Worm (Caenorhabditis elegans) whole organism, L4 larva: ENCODE measurements around the gene cyp-33C8.
A peak's percentile ranks its signal among the peaks of the same experiment; 100 is the strongest.

Experiments
- F49E8.2 ChIP-seq: sonication (generic microtip); optimal IDR thresholded peaks from 2 replicates; lab custom pipeline; 2016; ENCODE audit warnings: missing compliant biosample characterization, mild to moderate bottlenecking, missing genetic modification characterization, borderline replicate concordance
- T26A8.4 ChIP-seq: fragments of 200-800 bp; sonication (Bioruptor generic); IDR thresholded peaks from 2 replicates; pipeline ENCODE4 v1.3.6; 2022; ENCODE audit warnings: missing genetic modification characterization, missing compliant biosample characterization
- Y105C5A.15 ChIP-seq: fragments of 200-800 bp; sonication (Bioruptor generic); IDR thresholded peaks from 2 replicates; pipeline ENCODE4 v1.3.6; 2022; ENCODE audit warnings: missing genetic modification characterization, missing compliant biosample characterization
- Y48G9A.11 ChIP-seq: fragments of 200-800 bp; sonication (Bioruptor generic); IDR thresholded peaks from 2 replicates; pipeline ENCODE4 v1.3.6; 2022; ENCODE audit warnings: missing genetic modification reagents, missing genetic modification characterization, missing compliant biosample characterization
- Y75B8A.6 ChIP-seq: fragments of 200-800 bp; sonication (Bioruptor generic); IDR thresholded peaks from 2 replicates; pipeline ENCODE4 v1.3.6; 2022; ENCODE audit warnings: missing genetic modification reagents, missing genetic modification characterization, missing compliant biosample characterization
- ama-1 ChIP-seq: fragments of 150-350 bp; optimal IDR thresholded peaks from 2 replicates; lab custom pipeline; 2014; ENCODE audit warnings: inconsistent platforms, mixed read lengths
- arid-1 ChIP-seq: fragments of 200-800 bp; sonication (Bioruptor generic); conservative IDR thresholded peaks from 2 replicates; pipeline ENCODE4 v1.3.6; 2022; ENCODE audit warnings: missing genetic modification reagents, missing genetic modification characterization, missing compliant biosample characterization
- attf-4 ChIP-seq: sonication (generic microtip); optimal IDR thresholded peaks from 3 replicates; lab custom pipeline; 2017; ENCODE audit warnings: missing biosample characterization, missing genetic modification characterization
- ceh-28 ChIP-seq: fragments of 150-350 bp; optimal IDR thresholded peaks from 2 replicates; lab custom pipeline; 2014; ENCODE audit warnings: missing biosample characterization, missing genetic modification reagents, missing genetic modification characterization
- ceh-32 ChIP-seq: sonication (generic microtip); optimal IDR thresholded peaks from 2 replicates; lab custom pipeline; 2016; ENCODE audit warnings: mild to moderate bottlenecking, missing genetic modification characterization, missing compliant biosample characterization; ENCODE audit not compliant: poor library complexity
- ceh-44 ChIP-seq: fragments of 200-800 bp; sonication (Bioruptor generic); IDR thresholded peaks from 2 replicates; pipeline ENCODE4 v1.3.6; 2022; ENCODE audit warnings: missing genetic modification reagents, missing genetic modification characterization, missing compliant biosample characterization
- ceh-62 ChIP-seq: sonication (generic microtip); optimal IDR thresholded peaks from 2 replicates; lab custom pipeline; 2017; ENCODE audit warnings: missing biosample characterization, missing genetic modification characterization
- cey-2 ChIP-seq: sonication (generic microtip); optimal IDR thresholded peaks from 3 replicates; lab custom pipeline; 2017; ENCODE audit warnings: missing genetic modification characterization, mild to moderate bottlenecking, missing compliant biosample characterization, antibody characterized with exemption, borderline replicate concordance; ENCODE audit not compliant: insufficient read depth
- daf-12 ChIP-seq: fragments of 150-350 bp; optimal IDR thresholded peaks from 2 replicates; lab custom pipeline; 2014; ENCODE audit warnings: missing biosample characterization, missing genetic modification reagents, missing genetic modification characterization
- daf-16 ChIP-seq, 3 experiments: sonication (generic microtip); optimal IDR thresholded peaks; 2 replicates each; lab custom pipeline; 2016 to 2017; ENCODE audit warnings: missing genetic modification characterization in 3 of 3, missing genetic modification reagents in 3 of 3, mild to moderate bottlenecking in 2 of 3, missing compliant biosample characterization in 2 of 3, missing biosample characterization in 1 of 3, moderate library complexity in 1 of 3
- dmd-6 ChIP-seq: fragments of 200-800 bp; sonication (Bioruptor generic); IDR thresholded peaks from 2 replicates; pipeline ENCODE4 v1.3.6; 2022; ENCODE audit warnings: missing genetic modification reagents, missing genetic modification characterization, missing compliant biosample characterization
- dmd-8 ChIP-seq: fragments of 200-800 bp; sonication (Bioruptor generic); IDR thresholded peaks from 2 replicates; pipeline ENCODE4 v1.3.6; 2022; ENCODE audit warnings: missing genetic modification characterization, missing compliant biosample characterization
- duxl-1 ChIP-seq: sonication (generic microtip); optimal IDR thresholded peaks from 2 replicates; lab custom pipeline; 2016; ENCODE audit warnings: mild to moderate bottlenecking, missing genetic modification characterization, moderate library complexity, missing compliant biosample characterization; ENCODE audit not compliant: poor library complexity
- dve-1 ChIP-seq: sonication (generic microtip); optimal IDR thresholded peaks from 2 replicates; lab custom pipeline; 2017; ENCODE audit warnings: antibody characterized with exemption, mild to moderate bottlenecking, missing genetic modification characterization, missing compliant biosample characterization; ENCODE audit not compliant: insufficient read depth
- egl-27 ChIP-seq: sonication (generic microtip); optimal IDR thresholded peaks from 3 replicates; lab custom pipeline; 2017; ENCODE audit warnings: missing biosample characterization, missing genetic modification reagents, missing genetic modification characterization
- fkh-10 ChIP-seq: fragments of 150-350 bp; optimal IDR thresholded peaks from 2 replicates; lab custom pipeline; 2014; ENCODE audit warnings: missing biosample characterization, missing genetic modification reagents, missing genetic modification characterization
- fos-1 ChIP-seq: fragments of 150-350 bp; optimal IDR thresholded peaks from 2 replicates; lab custom pipeline; 2014; ENCODE audit warnings: missing biosample characterization, missing genetic modification characterization
- gei-8 ChIP-seq: fragments of 200-800 bp; sonication (Bioruptor generic); optimal IDR thresholded peaks from 2 replicates; lab custom pipeline; 2018; ENCODE audit warnings: mild to moderate bottlenecking, missing genetic modification characterization, missing compliant biosample characterization
- hif-1 ChIP-seq, 2 experiments: sonication (generic microtip); optimal IDR thresholded peaks; 2 replicates each; lab custom pipeline; 2016 to 2017; ENCODE audit warnings: missing compliant biosample characterization in 2 of 2, missing genetic modification characterization in 2 of 2, missing genetic modification reagents in 2 of 2, missing genotype in 2 of 2, mild to moderate bottlenecking in 1 of 2
- hlh-11 ChIP-seq: fragments of 200-800 bp; sonication (Bioruptor generic); optimal IDR thresholded peaks from 2 replicates; lab custom pipeline; 2018; ENCODE audit warnings: mild to moderate bottlenecking, missing genetic modification characterization, missing compliant biosample characterization
- hlh-30 ChIP-seq: sonication (generic microtip); optimal IDR thresholded peaks from 2 replicates; lab custom pipeline; 2017; ENCODE audit warnings: antibody characterized with exemption, mild to moderate bottlenecking, missing genetic modification characterization, missing compliant biosample characterization; ENCODE audit not compliant: insufficient read depth
- hmg-1.1 ChIP-seq: fragments of 200-800 bp; sonication (Bioruptor generic); IDR thresholded peaks from 2 replicates; pipeline ENCODE4 v1.3.6; 2022; ENCODE audit warnings: missing genetic modification reagents, missing genetic modification characterization, missing compliant biosample characterization
- jun-1 ChIP-seq: fragments of 150-350 bp; optimal IDR thresholded peaks from 2 replicates; lab custom pipeline; 2014; ENCODE audit warnings: missing biosample characterization, missing genetic modification reagents, missing genetic modification characterization
- lin-13 ChIP-seq: fragments of 150-350 bp; optimal IDR thresholded peaks from 2 replicates; lab custom pipeline; 2014; ENCODE audit warnings: missing biosample characterization, missing genetic modification reagents, missing genetic modification characterization
- lin-29 ChIP-seq: fragments of 200-800 bp; sonication (Bioruptor generic); IDR thresholded peaks from 2 replicates; pipeline ENCODE4 v1.3.6; 2022; ENCODE audit warnings: missing genetic modification reagents, missing genetic modification characterization, missing compliant biosample characterization
- lin-38 ChIP-seq: fragments of 200-800 bp; sonication (Bioruptor generic); IDR thresholded peaks from 2 replicates; pipeline ENCODE4 v1.3.6; 2022; ENCODE audit warnings: missing genetic modification reagents, missing genetic modification characterization, missing compliant biosample characterization
- lin-39 ChIP-seq: fragments of 150-350 bp; optimal IDR thresholded peaks from 2 replicates; lab custom pipeline; 2014; ENCODE audit warnings: missing biosample characterization, missing genetic modification reagents, missing genetic modification characterization
- mes-2 ChIP-seq: sonication (generic microtip); optimal IDR thresholded peaks from 2 replicates; lab custom pipeline; 2016; ENCODE audit warnings: missing genotype, mild to moderate bottlenecking, missing genetic modification characterization, missing compliant biosample characterization; ENCODE audit not compliant: poor library complexity, severe bottlenecking
- mxl-2 ChIP-seq: fragments of 200-800 bp; sonication (Bioruptor generic); conservative IDR thresholded peaks from 2 replicates; pipeline ENCODE4 v1.3.6; 2022; ENCODE audit warnings: missing genetic modification reagents, missing genetic modification characterization, missing compliant biosample characterization
- mxl-3 ChIP-seq: fragments of 200-800 bp; sonication (Bioruptor generic); optimal IDR thresholded peaks from 2 replicates; lab custom pipeline; 2018; ENCODE audit warnings: mild to moderate bottlenecking, missing genetic modification characterization, missing compliant biosample characterization
- nhr-11 ChIP-seq: fragments of 150-350 bp; optimal IDR thresholded peaks from 2 replicates; lab custom pipeline; 2014; ENCODE audit warnings: missing biosample characterization, missing genetic modification characterization
- nhr-111 ChIP-seq: fragments of 200-800 bp; sonication (Bioruptor generic); optimal IDR thresholded peaks from 2 replicates; lab custom pipeline; 2018; ENCODE audit warnings: mild to moderate bottlenecking, missing genetic modification characterization, missing compliant biosample characterization
- nhr-25 ChIP-seq: sonication (generic microtip); optimal IDR thresholded peaks from 2 replicates; lab custom pipeline; 2017; ENCODE audit warnings: missing genetic modification characterization, mild to moderate bottlenecking, missing compliant biosample characterization, antibody characterized with exemption, moderate library complexity, borderline replicate concordance; ENCODE audit not compliant: insufficient read depth
- nhr-28 ChIP-seq: fragments of 150-350 bp; optimal IDR thresholded peaks from 2 replicates; lab custom pipeline; 2014; ENCODE audit warnings: missing biosample characterization, missing genetic modification characterization
- nhr-76 ChIP-seq: fragments of 150-350 bp; optimal IDR thresholded peaks from 2 replicates; lab custom pipeline; 2014; ENCODE audit warnings: missing biosample characterization, missing genetic modification characterization
- rbr-2 ChIP-seq: sonication (generic microtip); optimal IDR thresholded peaks from 2 replicates; lab custom pipeline; 2016; ENCODE audit warnings: missing genotype, missing genetic modification characterization, missing compliant biosample characterization
- saeg-2 ChIP-seq: fragments of 200-800 bp; sonication (Bioruptor generic); IDR thresholded peaks from 2 replicates; pipeline ENCODE4 v1.3.6; 2022; ENCODE audit warnings: missing genetic modification reagents, missing genetic modification characterization, missing compliant biosample characterization
- sdz-12 ChIP-seq: fragments of 200-800 bp; sonication (Bioruptor generic); optimal IDR thresholded peaks from 2 replicates; lab custom pipeline; 2018; ENCODE audit warnings: mild to moderate bottlenecking, missing genetic modification characterization, missing compliant biosample characterization
- skn-1 ChIP-seq: fragments of 150-350 bp; optimal IDR thresholded peaks from 2 replicates; lab custom pipeline; 2014; ENCODE audit warnings: missing biosample characterization, missing genetic modification characterization
- snpc-4 ChIP-seq: fragments of 150-350 bp; optimal IDR thresholded peaks from 2 replicates; lab custom pipeline; 2014; ENCODE audit warnings: missing biosample characterization, missing genetic modification characterization
- spr-1 ChIP-seq: sonication (generic microtip); optimal IDR thresholded peaks from 2 replicates; lab custom pipeline; 2016; ENCODE audit warnings: mild to moderate bottlenecking, missing genetic modification characterization, missing compliant biosample characterization
- tag-97 ChIP-seq: fragments of 200-800 bp; sonication (Bioruptor generic); IDR thresholded peaks from 2 replicates; pipeline ENCODE4 v1.3.6; 2022; ENCODE audit warnings: missing genetic modification characterization, missing compliant biosample characterization
- unc-130 ChIP-seq: sonication (generic microtip); optimal IDR thresholded peaks from 2 replicates; lab custom pipeline; 2016; ENCODE audit warnings: missing genetic modification reagents, missing genetic modification characterization, missing compliant biosample characterization
- unc-39 ChIP-seq: sonication (generic microtip); optimal IDR thresholded peaks from 2 replicates; lab custom pipeline; 2017; ENCODE audit warnings: missing biosample characterization, missing genetic modification characterization
- zag-1 ChIP-seq: fragments of 150-350 bp; optimal IDR thresholded peaks from 2 replicates; lab custom pipeline; 2014; ENCODE audit warnings: missing biosample characterization, missing genetic modification characterization
- ztf-7 ChIP-seq: fragments of 150-350 bp; optimal IDR thresholded peaks from 2 replicates; lab custom pipeline; 2014; ENCODE audit warnings: missing biosample characterization, missing genetic modification characterization

cyp-33C8 gene

DNA sequence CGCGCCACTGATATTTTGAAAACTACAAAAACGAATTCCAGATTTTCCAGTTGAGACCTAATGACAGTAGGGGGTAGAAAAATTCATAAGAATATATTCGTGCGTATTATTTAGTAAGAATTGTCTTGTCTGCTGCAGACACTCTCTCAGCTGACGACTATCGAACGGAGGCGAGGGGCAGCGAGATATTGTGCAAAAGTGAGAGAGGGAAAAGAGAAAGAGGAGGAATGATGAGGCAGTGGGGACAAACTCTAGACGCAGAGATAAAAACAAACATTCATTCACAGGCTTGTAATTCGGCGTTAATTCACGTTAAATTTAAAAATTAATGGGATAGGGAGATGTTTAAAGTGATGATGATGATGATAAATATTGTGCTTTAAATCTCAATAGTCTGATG lies 46.5 kb downstream of the cyp-33C8 start, which contains the start of gene gid-7 (continued):
- TF ChIP-seq nhr-11 (tag; lab: Kevin White, UChicago) (no peak), sdz-12 (GFP tag; lab: Kevin White, UChicago) (no peak), arid-1 (no peak; the same call in 1 of the 2 replicates), ama-1 (lab: Kevin White, UChicago) (no peak), unc-39 (no peak), lin-13 (GFP tag; lab: Kevin White, UChicago) (peak; percentile 32), dmd-6 (no peak), snpc-4 (tag; lab: Kevin White, UChicago) (no peak), jun-1 (tag; lab: Kevin White, UChicago) (no peak), ztf-7 (tag; lab: Kevin White, UChicago) (no peak), daf-16 (GFP tag; optimal IDR thresholded peaks at IDR 0.05; lab: Kevin White, UChicago) (no peak), daf-16 (tag; optimal IDR thresholded peaks at IDR 0.05; lab: Kevin White, UChicago) (peak; percentile 24), mes-2 (tag; lab: Kevin White, UChicago) (peak; percentile 65), hlh-30 (tag; lab: Kevin White, UChicago) (peak; percentile 70), ceh-44 (GFP tag; lab: Robert Waterston, UW) (no peak), egl-27 (no peak), ceh-28 (no peak), ceh-32 (tag; lab: Kevin White, UChicago) (no peak), lin-38 (GFP tag; lab: Robert Waterston, UW) (peak; percentile 56), Y105C5A.15 (GFP tag; lab: Robert Waterston, UW) (no peak), lin-39 (no peak), nhr-28 (tag; lab: Kevin White, UChicago) (peak; percentile 20), spr-1 (tag; lab: Kevin White, UChicago) (no peak), ceh-62 (no peak), Y75B8A.6 (GFP tag; lab: Robert Waterston, UW) (no peak), dmd-8 (no peak), duxl-1 (tag; lab: Kevin White, UChicago) (no peak), nhr-76 (tag; lab: Kevin White, UChicago) (no peak), zag-1 (no peak), Y48G9A.11 (GFP tag; lab: Robert Waterston, UW) (0 out of 2 replicates have a peak, but pooled peaks have one; percentile 26), hlh-11 (tag; lab: Kevin White, UChicago) (peak; percentile 67), unc-130 (GFP tag; lab: Kevin White, UChicago) (peak; percentile 2), hif-1 (tag; optimal IDR thresholded peaks at IDR 0.05; lab: Kevin White, UChicago) (no peak), dve-1 (no peak), daf-12 (no peak), nhr-25 (tag; lab: Kevin White, UChicago) (no peak), lin-29 (GFP tag; lab: Robert Waterston, UW) (no peak), cey-2 (no peak), nhr-111 (GFP tag; lab: Kevin White, UChicago) (no peak), attf-4 (no peak), F49E8.2 (tag; lab: Kevin White, UChicago) (peak; percentile 5), hmg-1.1 (GFP tag; lab: Robert Waterston, UW) (peak; percentile 37; the same call in 1 of the 2 replicates), gei-8 (GFP tag; lab: Kevin White, UChicago) (no peak), tag-97 (no peak), T26A8.4 (GFP tag; lab: Robert Waterston, UW) (no peak), fos-1 (no peak), saeg-2 (no peak), fkh-10 (GFP tag; lab: Kevin White, UChicago) (no peak), mxl-3 (no peak), skn-1 (tag; lab: Kevin White, UChicago) (no peak), mxl-2 (GFP tag; lab: Robert Waterston, UW) (no peak), rbr-2 (no peak)
